Worm (Caenorhabditis elegans): ENCODE results near the gene Y44F5A.1.
A peak's percentile ranks its signal among the peaks of the same experiment; 100 is the strongest.

DNA sequence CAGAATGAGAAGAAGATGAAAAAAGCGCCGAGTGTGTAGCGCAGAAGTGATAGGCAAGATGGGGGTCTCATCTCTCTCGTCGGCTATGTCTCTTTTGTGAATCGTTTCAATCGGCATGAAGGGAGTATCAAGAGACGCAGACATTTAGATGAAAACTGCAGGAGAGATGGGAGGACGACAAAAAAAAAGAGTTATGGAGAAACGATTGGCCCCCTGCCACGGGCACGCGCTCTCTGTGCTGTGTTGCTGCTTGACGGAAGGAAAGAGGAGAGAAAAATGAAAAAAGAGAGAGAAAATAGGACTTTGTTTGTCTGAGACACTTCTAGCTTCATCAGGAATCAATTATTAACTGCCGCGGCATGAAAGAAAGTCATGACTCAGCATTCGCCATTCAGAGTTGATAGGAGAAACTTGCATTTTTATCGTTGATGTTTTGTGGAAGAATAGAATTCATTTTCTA, 23.8 kb downstream of the Y44F5A.1 start:
- peak; percentile 72 for TF ChIP-seq ceh-34 (tag; optimal IDR thresholded peaks at IDR 0.05)
- no peak for TF ChIP-seq ttx-3 (tag; optimal IDR thresholded peaks at IDR 0.05)
- peak; percentile 98 for TF ChIP-seq ceh-18 (tag; optimal IDR thresholded peaks at IDR 0.05)
- no peak for TF ChIP-seq fkh-10 (GFP tag; optimal IDR thresholded peaks at IDR 0.05)
- TF ChIP-seq pha-4 (tag; optimal IDR thresholded peaks at IDR 0.05), result no peak
- no peak for TF ChIP-seq ceh-24 (tag; optimal IDR thresholded peaks at IDR 0.05)
- TF ChIP-seq sox-4 (tag; optimal IDR thresholded peaks at IDR 0.05), result no peak
- TF ChIP-seq unc-3 (GFP tag; conservative IDR thresholded peaks at IDR 0.05), result no peak
- TF ChIP-seq unc-3 (tag; optimal IDR thresholded peaks at IDR 0.05), result peak; percentile 57
- TF ChIP-seq Y22D7AL.16 (tag; optimal IDR thresholded peaks at IDR 0.05), result no peak
- TF ChIP-seq unc-55 (GFP tag; optimal IDR thresholded peaks at IDR 0.05), result peak; percentile 86
- TF ChIP-seq pros-1 (tag; optimal IDR thresholded peaks at IDR 0.05), result peak; percentile 84
- no peak for TF ChIP-seq zip-5 (tag; optimal IDR thresholded peaks at IDR 0.05)
- TF ChIP-seq F13H6.1 (tag; optimal IDR thresholded peaks at IDR 0.05), result peak; percentile 33
